Worm (Caenorhabditis elegans): Measurements from ENCODE around the gene ZK355.3.

- TF ChIP-seq ama-1 (optimal IDR thresholded peaks at IDR 0.05) (no peak), F13C5.2 (tag; optimal IDR thresholded peaks at IDR 0.05) (no peak), ceh-13 (GFP tag; optimal IDR thresholded peaks at IDR 0.05) (no peak), tbx-11 (GFP tag; IDR thresholded peaks at IDR 0.05) (no peak), ceh-36 (tag; optimal IDR thresholded peaks at IDR 0.05) (no peak), pes-1 (GFP tag; IDR thresholded peaks at IDR 0.05) (no peak), aly-1 (tag; optimal IDR thresholded peaks at IDR 0.05) (no peak), hnd-1 (tag; optimal IDR thresholded peaks at IDR 0.05) (no peak), scrt-1 (GFP tag; IDR thresholded peaks at IDR 0.05) (no peak), flt-1 (GFP tag; IDR thresholded peaks at IDR 0.05) (no peak), ets-7 (tag; optimal IDR thresholded peaks at IDR 0.05) (no peak), hmg-4 (GFP tag; optimal IDR thresholded peaks at IDR 0.05) (no peak), hmbx-1 (tag; optimal IDR thresholded peaks at IDR 0.05) (no peak), sea-1 (GFP tag; conservative IDR thresholded peaks at IDR 0.05) (no peak)
Measured at ce11 chrII:2976597-2976996, 49.2 kb upstream of the ZK355.3 start, which contains the start of gene nhr-88.

Data from whole organism, early embryonic.